Worm (Caenorhabditis elegans): ENCODE measurements around the gene gur-4.

The gur-4 gene

DNA sequence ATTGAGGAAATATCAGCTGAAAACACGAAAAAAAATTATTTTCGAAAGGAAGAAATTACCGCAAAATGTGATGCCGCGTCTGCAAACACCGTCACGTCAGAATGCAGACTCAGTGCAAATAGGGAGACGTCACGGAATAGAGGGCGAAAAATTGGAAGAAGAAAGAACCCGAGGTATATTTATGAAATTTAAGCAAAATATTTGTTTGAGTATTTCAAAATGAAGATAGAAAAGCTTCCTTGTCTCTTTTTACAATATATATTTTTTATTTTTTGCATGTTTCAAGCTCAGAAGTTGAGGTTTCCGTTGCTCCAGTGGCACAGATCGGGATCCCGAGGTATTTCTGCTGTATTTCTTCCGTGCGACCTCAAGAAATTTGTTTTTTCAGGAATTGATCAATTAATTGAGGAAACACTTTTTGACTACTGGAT lies 39.3 kb downstream of the gur-4 start, which contains the start of gene W03H9.2 (continued):
- TF ChIP-seq bed-2 (GFP tag; IDR thresholded peaks at IDR 0.05) (peak; percentile 56; the same call in 1 of the 2 replicates), ceh-91 (GFP tag; IDR thresholded peaks at IDR 0.05) (no peak), hrde-1 (tag; optimal IDR thresholded peaks at IDR 0.05; ENCODE audit: borderline replicate concordance) (no peak), nfya-1 (tag; optimal IDR thresholded peaks at IDR 0.05; ENCODE audit: borderline replicate concordance, insufficient read depth) (no peak), let-526 (GFP tag; IDR thresholded peaks at IDR 0.05) (0 out of 2 replicates have a peak, but pooled peaks have one; percentile 10), Y53G8AR.9 (GFP tag; conservative IDR thresholded peaks at IDR 0.05) (no peak), ztf-18 (tag; optimal IDR thresholded peaks at IDR 0.05) (peak; percentile 60), ceh-100 (GFP tag; IDR thresholded peaks at IDR 0.05) (peak; percentile 96), lin-54 (GFP tag; optimal IDR thresholded peaks at IDR 0.05) (peak; percentile 19), ztf-28 (GFP tag; IDR thresholded peaks at IDR 0.05) (no peak), F37B4.10 (GFP tag; IDR thresholded peaks at IDR 0.05) (no peak), mes-4 (tag; optimal IDR thresholded peaks at IDR 0.05) (no peak), ceh-58 (GFP tag; IDR thresholded peaks at IDR 0.05) (no peak), zim-3 (tag; optimal IDR thresholded peaks at IDR 0.05) (no peak), B0019.2 (GFP tag; conservative IDR thresholded peaks at IDR 0.05) (no peak), lin-40 (tag; optimal IDR thresholded peaks at IDR 0.05) (peak; percentile 50), chd-7 (tag; optimal IDR thresholded peaks at IDR 0.05) (no peak), zfh-2 (GFP tag; conservative IDR thresholded peaks at IDR 0.05) (no peak), lin-35 (GFP tag; optimal IDR thresholded peaks at IDR 0.05) (peak in 1 of 3 experiments; percentile 65), attf-5 (GFP tag; optimal IDR thresholded peaks at IDR 0.05) (peak; percentile 56), F23B12.7 (tag; optimal IDR thresholded peaks at IDR 0.05; ENCODE audit: insufficient read depth) (no peak), hsf-1 (GFP tag; IDR thresholded peaks at IDR 0.05) (no peak), unc-62 (GFP tag; optimal IDR thresholded peaks at IDR 0.05) (no peak), ets-4 (GFP tag; optimal IDR thresholded peaks at IDR 0.05) (no peak), nhr-90 (tag; optimal IDR thresholded peaks at IDR 0.05) (no peak), ekl-4 (GFP tag; IDR thresholded peaks at IDR 0.05) (no peak), mxl-1 (tag; optimal IDR thresholded peaks at IDR 0.05) (no peak), pbrm-1 (GFP tag; IDR thresholded peaks at IDR 0.05) (peak; percentile 43; the same call in 1 of the 2 replicates), D2030.7 (GFP tag; IDR thresholded peaks at IDR 0.05) (no peak), nhr-120 (GFP tag; IDR thresholded peaks at IDR 0.05) (no peak), hlh-26 (GFP tag; conservative IDR thresholded peaks at IDR 0.05) (no peak), lir-1 (GFP tag; conservative IDR thresholded peaks at IDR 0.05) (peak; percentile 30; the same call in 1 of the 2 replicates), mel-28 (tag; optimal IDR thresholded peaks at IDR 0.05; ENCODE audit: borderline replicate concordance) (no peak), rcor-1 (GFP tag; IDR thresholded peaks at IDR 0.05) (no peak; the same call in 1 of the 2 replicates), madf-8 (GFP tag; conservative IDR thresholded peaks at IDR 0.05) (no peak), aptf-3 (GFP tag; IDR thresholded peaks at IDR 0.05) (no peak), atf-7 (tag; optimal IDR thresholded peaks at IDR 0.05) (no peak), dox-1 (GFP tag; IDR thresholded peaks at IDR 0.05) (peak; percentile 79), nfya-2 (GFP tag; IDR thresholded peaks at IDR 0.05) (no peak), Y67H2A.10 (GFP tag; conservative IDR thresholded peaks at IDR 0.05) (no peak)

DNA sequence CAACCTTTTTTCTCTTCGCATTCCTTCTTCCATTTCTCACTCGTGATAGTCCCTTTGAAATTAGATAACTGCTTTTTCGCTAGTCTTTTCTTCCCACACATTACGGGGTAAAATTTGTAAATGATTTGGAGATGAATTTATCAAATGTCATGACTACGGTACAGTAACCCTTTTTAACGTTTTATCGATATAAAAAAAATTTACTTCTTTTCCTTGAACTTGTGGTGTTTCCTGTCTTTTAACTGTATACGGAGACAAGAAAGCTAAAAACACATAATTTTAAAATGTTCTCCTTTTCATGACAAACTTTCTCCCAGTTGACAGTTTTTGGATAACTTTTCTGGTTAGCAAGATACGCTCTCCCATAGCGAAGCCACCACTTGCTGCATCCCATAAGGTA lies 45.5 kb downstream of the gur-4 start, which contains the start of gene W03H9.1:
Gene W03H9.1, minus strand, starts transcription at position 101 of the 400 bp plus-strand sequence.
- no peak for TF ChIP-seq nfya-2 (GFP tag; IDR thresholded peaks at IDR 0.05)
- no peak for TF ChIP-seq lag-1 (GFP tag; IDR thresholded peaks at IDR 0.05)
- no peak for TF ChIP-seq egrh-3 (GFP tag; IDR thresholded peaks at IDR 0.05)
- no peak for TF ChIP-seq efl-1 (GFP tag; optimal IDR thresholded peaks at IDR 0.05)
- no peak for TF ChIP-seq die-1 (tag; optimal IDR thresholded peaks at IDR 0.05)
- no peak for TF ChIP-seq cebp-1 (GFP tag; IDR thresholded peaks at IDR 0.05)
- TF ChIP-seq cebp-1 (tag; optimal IDR thresholded peaks at IDR 0.05) = no peak
- no peak for TF ChIP-seq atf-7 (tag; optimal IDR thresholded peaks at IDR 0.05)
- TF ChIP-seq lin-54 (GFP tag; optimal IDR thresholded peaks at IDR 0.05) = no peak
- no peak for TF ChIP-seq K11D2.4 (GFP tag; IDR thresholded peaks at IDR 0.05)

All from whole organism, young adult.